Fruit fly (Drosophila melanogaster): Measurements from ENCODE around the gene Sirt2.

Sirt2 gene

DNA sequence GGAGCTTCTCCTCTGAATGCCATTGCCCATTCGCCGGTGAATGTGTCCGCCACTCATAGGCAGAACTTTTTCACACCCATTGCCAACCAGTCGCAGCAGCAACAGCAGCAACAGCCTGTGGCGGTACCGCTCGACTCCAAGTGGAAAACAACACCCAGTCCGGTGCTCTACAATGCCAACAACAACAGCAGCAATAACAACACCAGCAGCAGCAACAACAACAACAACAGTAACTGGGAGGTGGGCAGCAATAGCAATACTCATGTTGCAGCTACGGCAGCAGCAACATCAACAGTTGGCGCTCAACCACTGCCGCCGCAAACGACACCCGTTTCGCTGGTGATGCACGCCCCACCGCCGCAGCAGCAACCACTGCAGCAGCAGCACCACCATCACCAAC is 34.6 kb upstream of the Sirt2 start:
- TF ChIP-seq Hr39 (GFP tag; optimal IDR thresholded peaks at IDR 0.05) (no peak), CG31627 (GFP tag; optimal IDR thresholded peaks at IDR 0.05) (no peak), topi (GFP tag; optimal IDR thresholded peaks at IDR 0.05) (no peak), CG6808 (GFP tag; optimal IDR thresholded peaks at IDR 0.05) (no peak), CG16779 (tag; optimal IDR thresholded peaks at IDR 0.05) (no peak), CG1621 (tag; optimal IDR thresholded peaks at IDR 0.05) (no peak), CG4318 (GFP tag; optimal IDR thresholded peaks at IDR 0.05) (no peak), CG8119 (GFP tag; IDR thresholded peaks at IDR 0.05) (no peak), acj6 (GFP tag; optimal IDR thresholded peaks at IDR 0.05) (no peak), cyc (GFP tag; optimal IDR thresholded peaks at IDR 0.05) (no peak), Lpt (GFP tag; optimal IDR thresholded peaks at IDR 0.05) (no peak), lz (GFP tag; optimal IDR thresholded peaks at IDR 0.05) (no peak), eg (GFP tag; IDR thresholded peaks at IDR 0.05) (no peak), salr (GFP tag; optimal IDR thresholded peaks at IDR 0.05) (no peak), Sox15 (GFP tag; optimal IDR thresholded peaks at IDR 0.05) (no peak), Met (GFP tag; optimal IDR thresholded peaks at IDR 0.05) (no peak), esn (GFP tag; optimal IDR thresholded peaks at IDR 0.05) (no peak), fd85E (GFP tag; optimal IDR thresholded peaks at IDR 0.05) (no peak)

DNA sequence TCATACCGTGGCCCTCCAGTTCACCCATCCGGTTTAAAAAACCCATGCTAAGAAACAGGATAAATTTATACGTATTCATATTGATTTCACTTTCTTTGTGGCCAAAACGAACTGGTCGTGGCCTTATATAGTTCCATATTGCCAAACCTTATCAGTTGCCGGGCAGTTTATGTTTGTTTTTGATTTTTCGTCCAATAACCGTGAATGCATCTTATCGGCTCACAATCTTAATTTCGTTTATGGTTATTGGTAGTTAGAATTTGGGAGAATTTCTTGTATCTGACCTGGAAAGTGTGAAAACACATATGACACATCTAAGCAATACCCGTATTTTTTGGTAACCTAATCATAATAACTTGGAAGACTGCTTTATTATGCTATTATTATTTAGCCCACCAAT is 23.4 kb upstream of the Sirt2 start, which contains the start of gene CG4367:
TSS of gene CG4367 (minus strand) at position 101 of the 400 bp plus-strand sequence.
- TF ChIP-seq spab (GFP tag; optimal IDR thresholded peaks at IDR 0.05) (no peak), CG32006 (GFP tag; optimal IDR thresholded peaks at IDR 0.05) (no peak)

dm6 chr3R:20305852-20306251 is 22.4 kb upstream of the Sirt2 start:
- TF ChIP-seq CG6854 (GFP tag; optimal IDR thresholded peaks at IDR 0.05) = no peak
- TF ChIP-seq svp (GFP tag) = peak; percentile 22
- TF ChIP-seq CG9139 (GFP tag; optimal IDR thresholded peaks at IDR 0.05) = no peak

DNA sequence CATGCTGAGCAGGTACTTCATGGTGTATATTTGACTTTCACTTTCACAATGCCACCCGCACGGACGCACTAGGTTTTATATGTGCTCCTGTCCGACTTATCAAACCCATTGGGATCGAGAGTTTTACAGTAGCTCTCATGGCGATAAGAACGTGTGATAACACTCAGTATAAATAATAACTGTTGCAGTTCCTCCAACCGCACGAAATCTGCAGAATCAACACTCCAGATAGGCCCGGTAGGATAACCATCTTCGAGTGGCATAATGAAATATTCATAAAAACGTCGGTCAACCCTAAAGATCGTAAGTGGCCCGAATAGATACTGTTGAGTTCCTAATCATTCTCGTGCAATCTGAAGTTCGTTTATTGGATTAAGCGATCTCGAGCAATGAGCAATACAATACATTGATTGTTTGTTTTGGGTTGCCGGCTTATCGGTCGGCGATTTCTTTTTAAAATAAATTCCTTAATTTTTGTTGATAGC is 20.7 kb upstream of the Sirt2 start, which contains the start of gene CG4362:
TSS of gene CG4362 (minus strand) at position 51 of the 485 bp plus-strand sequence.
- no peak for TF ChIP-seq dac (GFP tag; optimal IDR thresholded peaks at IDR 0.05)
- peak; percentile 83 for TF ChIP-seq vri (GFP tag; optimal IDR thresholded peaks at IDR 0.05)
- TF ChIP-seq CG15336 (GFP tag; IDR thresholded peaks at IDR 0.05) = no peak
- TF ChIP-seq CG10631 (GFP tag; optimal IDR thresholded peaks at IDR 0.05) = no peak
- no peak for TF ChIP-seq dsx (GFP tag; optimal IDR thresholded peaks at IDR 0.05; ENCODE audit: poor library complexity, severe bottlenecking)
- TF ChIP-seq CG6276 (GFP tag; optimal IDR thresholded peaks at IDR 0.05) = no peak
- TF ChIP-seq Gug (GFP tag; IDR thresholded peaks at IDR 0.05) = no peak
- TF ChIP-seq CG8119 (GFP tag; IDR thresholded peaks at IDR 0.05) = no peak
- TF ChIP-seq CG11902 (GFP tag; optimal IDR thresholded peaks at IDR 0.05) = no peak
- no peak for TF ChIP-seq CG3919 (GFP tag; optimal IDR thresholded peaks at IDR 0.05)
- TF ChIP-seq CG34406 (GFP tag; optimal IDR thresholded peaks at IDR 0.05) = no peak
- peak; percentile 84 for TF ChIP-seq svp (GFP tag)
- TF ChIP-seq CG3032 (tag; optimal IDR thresholded peaks at IDR 0.05) = no peak
- TF ChIP-seq CG6792 (GFP tag; optimal IDR thresholded peaks at IDR 0.05) = no peak
- TF ChIP-seq Eip93F (GFP tag; optimal IDR thresholded peaks at IDR 0.05) = no peak

All from whole organism, prepupa.